Worm (Caenorhabditis elegans) whole organism, mixed stage, embryonic: ENCODE results near the gene bbs-2.
"Not testable (repeated sequence)": the region's sequence is repeated elsewhere in the genome, so short reads cannot be mapped to it uniquely, and the experiment has no call there.

ENCODE experiments used
- drap-1 ChIP-seq: fragments of 200-800 bp; sonication (Bioruptor generic); optimal IDR thresholded peaks from 3 replicates; lab custom pipeline; 2018; ENCODE audit warnings: mild to moderate bottlenecking, missing genetic modification characterization, missing compliant biosample characterization
- flh-1 ChIP-seq: fragments of 200-800 bp; sonication (Bioruptor generic); optimal IDR thresholded peaks from 2 replicates; lab custom pipeline; 2018; ENCODE audit warnings: mild to moderate bottlenecking, missing genetic modification characterization, moderate library complexity, missing compliant biosample characterization
- lsy-2 ChIP-seq: fragments of 150-350 bp; optimal IDR thresholded peaks from 2 replicates; lab custom pipeline; 2014; ENCODE audit warnings: missing biosample characterization, missing genetic modification characterization
- mep-1 ChIP-seq: fragments of 150-350 bp; optimal IDR thresholded peaks from 2 replicates; lab custom pipeline; 2017; ENCODE audit warnings: missing biosample characterization, missing genetic modification reagents, missing genetic modification characterization, inconsistent platforms
- nhr-12 ChIP-seq: fragments of 150-350 bp; optimal IDR thresholded peaks from 2 replicates; lab custom pipeline; 2014; ENCODE audit warnings: missing biosample characterization, missing genetic modification characterization
- pha-4 ChIP-seq: fragments of 150-350 bp; optimal IDR thresholded peaks from 2 replicates; lab custom pipeline; 2018; ENCODE audit warnings: missing biosample characterization, missing genetic modification reagents, missing genetic modification characterization
- tbx-8 ChIP-seq: fragments of 200-800 bp; sonication (Bioruptor generic); optimal IDR thresholded peaks from 2 replicates; lab custom pipeline; 2018; ENCODE audit warnings: mild to moderate bottlenecking, missing genetic modification characterization, moderate library complexity, missing compliant biosample characterization

- not testable (repeated sequence) for TF ChIP-seq flh-1; nhr-12 (tag; lab: Kevin White, UChicago); tbx-8 (GFP tag; lab: Kevin White, UChicago)
- TF ChIP-seq drap-1 (GFP tag; lab: Kevin White, UChicago) (peak; percentile 4), pha-4 (tag; lab: Kevin White, UChicago) (peak; percentile 6), lsy-2 (tag; lab: Kevin White, UChicago) (peak; percentile 94), mep-1 (tag; lab: Kevin White, UChicago) (peak; percentile 57)
These were observed 13.2 kb downstream of the bbs-2 start, which contains the start of gene F20D12.12 for ce11 chrIV:7946899-7947499.
